Worm (Caenorhabditis elegans) whole organism, mixed stage, embryonic: ENCODE measurements around the gene npr-16.

Experiments
- M03D4.4 ChIP-seq: sonication (generic microtip); optimal IDR thresholded peaks from 2 replicates; lab custom pipeline; 2017; ENCODE audit warnings: mild to moderate bottlenecking, missing genetic modification characterization, missing compliant biosample characterization
- blmp-1 ChIP-seq: fragments of 150-350 bp; optimal IDR thresholded peaks from 2 replicates; lab custom pipeline; 2014; ENCODE audit warnings: missing biosample characterization, missing genetic modification characterization
- drap-1 ChIP-seq: fragments of 200-800 bp; sonication (Bioruptor generic); optimal IDR thresholded peaks from 3 replicates; lab custom pipeline; 2018; ENCODE audit warnings: mild to moderate bottlenecking, missing genetic modification characterization, missing compliant biosample characterization
- elt-3 ChIP-seq: fragments of 150-350 bp; optimal IDR thresholded peaks from 2 replicates; lab custom pipeline; 2014; ENCODE audit warnings: missing biosample characterization, missing genetic modification characterization
- lsy-2 ChIP-seq: fragments of 150-350 bp; optimal IDR thresholded peaks from 2 replicates; lab custom pipeline; 2014; ENCODE audit warnings: missing biosample characterization, missing genetic modification characterization
- mab-5 ChIP-seq: fragments of 150-350 bp; optimal IDR thresholded peaks from 2 replicates; lab custom pipeline; 2014; ENCODE audit warnings: missing biosample characterization, missing genetic modification characterization
- mep-1 ChIP-seq: fragments of 150-350 bp; optimal IDR thresholded peaks from 2 replicates; lab custom pipeline; 2017; ENCODE audit warnings: missing biosample characterization, missing genetic modification reagents, missing genetic modification characterization, inconsistent platforms
- nhr-28 ChIP-seq: fragments of 150-350 bp; optimal IDR thresholded peaks from 2 replicates; lab custom pipeline; 2014; ENCODE audit warnings: missing biosample characterization, missing genetic modification characterization
- nhr-76 ChIP-seq: sonication (generic microtip); optimal IDR thresholded peaks from 2 replicates; lab custom pipeline; 2017; ENCODE audit warnings: missing biosample characterization, missing genetic modification characterization
- snpc-4 ChIP-seq: fragments of 150-350 bp; optimal IDR thresholded peaks from 2 replicates; lab custom pipeline; 2014; ENCODE audit warnings: missing biosample characterization, missing genetic modification characterization
- sptf-1 ChIP-seq: sonication (generic microtip); optimal IDR thresholded peaks from 2 replicates; lab custom pipeline; 2017; ENCODE audit warnings: mild to moderate bottlenecking, missing genetic modification characterization, moderate library complexity, missing compliant biosample characterization
- unc-39 ChIP-seq: fragments of 150-350 bp; optimal IDR thresholded peaks from 2 replicates; lab custom pipeline; 2014; ENCODE audit warnings: missing biosample characterization, missing genetic modification characterization
- unc-62 ChIP-seq: fragments of 150-350 bp; optimal IDR thresholded peaks from 2 replicates; lab custom pipeline; 2014; ENCODE audit warnings: missing biosample characterization, missing genetic modification reagents, missing genetic modification characterization
- ztf-11 ChIP-seq: fragments of 150-350 bp; optimal IDR thresholded peaks from 2 replicates; lab custom pipeline; 2014; ENCODE audit warnings: missing biosample characterization, missing genetic modification characterization

DNA sequence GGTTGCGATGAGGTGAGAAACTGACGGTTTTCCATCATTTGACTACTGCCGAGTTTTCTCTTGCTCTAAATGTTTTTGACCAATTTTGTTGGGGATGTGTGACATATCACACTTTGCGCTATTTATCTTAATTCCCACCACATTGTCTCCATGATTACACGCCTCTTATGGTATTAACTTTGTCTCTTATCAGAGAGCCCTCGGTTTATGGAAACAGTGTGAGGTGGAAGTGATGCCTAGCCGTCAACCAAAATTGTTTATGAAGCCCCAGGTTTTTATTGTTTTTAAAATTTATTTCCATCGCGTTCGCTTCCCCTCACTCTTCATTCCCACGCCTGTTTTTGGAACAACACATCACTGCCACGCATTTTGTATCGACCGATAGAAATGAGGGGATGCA is 32.6 kb downstream of the npr-16 start:
- no peak for TF ChIP-seq elt-3 (tag; lab: Kevin White, UChicago)
- TF ChIP-seq nhr-76: no peak
- TF ChIP-seq ztf-11: no peak
- no peak for TF ChIP-seq unc-62 (GFP tag; lab: Kevin White, UChicago)
- TF ChIP-seq sptf-1 (tag; lab: Kevin White, UChicago): no peak
- no peak for TF ChIP-seq blmp-1 (tag; lab: Kevin White, UChicago)
- TF ChIP-seq lsy-2: no peak
- no peak for TF ChIP-seq mep-1 (tag; lab: Kevin White, UChicago)
- TF ChIP-seq snpc-4 (tag; lab: Kevin White, UChicago): no peak
- TF ChIP-seq mab-5 (tag; lab: Kevin White, UChicago): no peak
- no peak for TF ChIP-seq drap-1 (GFP tag; lab: Kevin White, UChicago)
- no peak for TF ChIP-seq M03D4.4
- no peak for TF ChIP-seq nhr-28 (tag; lab: Kevin White, UChicago)
- TF ChIP-seq unc-39 (tag; lab: Kevin White, UChicago): no peak
